Fruit fly (Drosophila melanogaster) whole organism, embryonic: ENCODE data around the gene CG14958.

Experiments used
- B-H1 ChIP-seq: fragments of 200-800 bp; sonication (Bioruptor generic); IDR thresholded peaks from 3 replicates; pipeline ENCODE4 v1.3.6; 2022; ENCODE audit warnings: missing biosample characterization, missing genetic modification characterization
- CG10959 ChIP-seq: fragments of 200-800 bp; sonication (Bioruptor generic); IDR thresholded peaks from 2 replicates; pipeline ENCODE4 v1.3.6; 2022; ENCODE audit warnings: missing biosample characterization, missing genetic modification characterization
- CG11696 ChIP-seq: fragments of 200-800 bp; sonication (Bioruptor generic); IDR thresholded peaks from 2 replicates; pipeline ENCODE4 v1.3.6; 2022; ENCODE audit warnings: missing biosample characterization, missing genetic modification characterization
- CG12219 ChIP-seq: fragments of 200-800 bp; sonication (Bioruptor generic); optimal IDR thresholded peaks from 3 replicates; lab custom pipeline; 2018; ENCODE audit warnings: missing biosample characterization, mild to moderate bottlenecking, missing genetic modification characterization
- CG1233 ChIP-seq: fragments of 200-800 bp; sonication (Bioruptor generic); optimal IDR thresholded peaks from 4 replicates; lab custom pipeline; 2018; ENCODE audit warnings: missing biosample characterization, mild to moderate bottlenecking, missing genetic modification characterization
- CG13775 ChIP-seq: fragments of 200-800 bp; sonication (Bioruptor generic); optimal IDR thresholded peaks from 3 replicates; lab custom pipeline; 2017; ENCODE audit warnings: missing biosample characterization, mild to moderate bottlenecking, missing genetic modification characterization
- CG16813 ChIP-seq: fragments of 200-800 bp; sonication (Bioruptor generic); IDR thresholded peaks from 3 replicates; pipeline ENCODE4 v1.3.6; 2022; ENCODE audit warnings: missing biosample characterization, missing genetic modification characterization; ENCODE audit not compliant: partially characterized antibody
- CG16863 ChIP-seq: fragments of 200-800 bp; sonication (Bioruptor generic); optimal IDR thresholded peaks from 3 replicates; lab custom pipeline; 2016; ENCODE audit warnings: missing biosample characterization, missing genetic modification characterization
- CG18262 ChIP-seq: fragments of 200-800 bp; optimal IDR thresholded peaks from 3 replicates; lab custom pipeline; 2019; ENCODE audit warnings: missing biosample characterization, mild to moderate bottlenecking, missing genetic modification characterization, moderate library complexity
- CG18619 ChIP-seq: fragments of 200-800 bp; sonication (Bioruptor generic); optimal IDR thresholded peaks from 3 replicates; lab custom pipeline; 2017; ENCODE audit warnings: missing biosample characterization, mild to moderate bottlenecking, missing genetic modification characterization
- CG30020 ChIP-seq: fragments of 200-800 bp; optimal IDR thresholded peaks from 2 replicates; lab custom pipeline; 2019; ENCODE audit warnings: missing biosample characterization, mild to moderate bottlenecking, missing genetic modification characterization, moderate library complexity
- CG3065 ChIP-seq: fragments of 200-800 bp; sonication (Bioruptor generic); optimal IDR thresholded peaks from 2 replicates; lab custom pipeline; 2016; ENCODE audit warnings: missing biosample characterization, missing genetic modification characterization
- CG6854 ChIP-seq: fragments of 200-800 bp; sonication (Bioruptor generic); optimal IDR thresholded peaks from 3 replicates; lab custom pipeline; 2017; ENCODE audit warnings: missing biosample characterization, mild to moderate bottlenecking, missing genetic modification characterization
- CG7745 ChIP-seq: fragments of 200-800 bp; sonication (Bioruptor generic); optimal IDR thresholded peaks from 2 replicates; lab custom pipeline; 2018; ENCODE audit warnings: missing biosample characterization, mild to moderate bottlenecking, missing genetic modification characterization, moderate library complexity
- CG8765 ChIP-seq: fragments of 200-800 bp; sonication (Bioruptor generic); IDR thresholded peaks from 2 replicates; pipeline ENCODE4 v1.3.6; 2022; ENCODE audit warnings: missing biosample characterization, missing genetic modification characterization
- CG8924 ChIP-seq: fragments of 200-800 bp; optimal IDR thresholded peaks from 3 replicates; lab custom pipeline; 2019; ENCODE audit warnings: missing biosample characterization, mild to moderate bottlenecking, missing genetic modification characterization, moderate library complexity
- CG9609 ChIP-seq: fragments of 200-800 bp; sonication (Bioruptor generic); optimal IDR thresholded peaks from 3 replicates; lab custom pipeline; 2016; ENCODE audit warnings: missing biosample characterization, missing genetic modification characterization
- D ChIP-seq, 2 experiments: fragments of 200-800 bp in 1 of 2; fragments of >200 bp in 1 of 2; sonication (Bioruptor generic) in 1 of 2; optimal IDR thresholded peaks; 2 replicates in 1 of 2; 3 replicates in 1 of 2; lab custom pipeline; 2017; ENCODE audit warnings: mild to moderate bottlenecking in 1 of 2, missing biosample characterization in 1 of 2, missing genetic modification characterization in 1 of 2, missing genetic modification reagents in 1 of 2
- Dll ChIP-seq: fragments of 200-800 bp; sonication (Bioruptor generic); IDR thresholded peaks from 4 replicates; pipeline ENCODE4 v1.3.6; 2022; ENCODE audit warnings: missing biosample characterization, missing genetic modification characterization; ENCODE audit not compliant: partially characterized antibody
- Drgx ChIP-seq: fragments of 200-800 bp; sonication (Bioruptor generic); IDR thresholded peaks from 2 replicates; pipeline ENCODE4 v1.3.6; 2022; ENCODE audit warnings: missing biosample characterization, missing genetic modification characterization
- Hey ChIP-seq: fragments of 200-800 bp; sonication (Bioruptor generic); optimal IDR thresholded peaks from 3 replicates; lab custom pipeline; 2018; ENCODE audit warnings: missing biosample characterization, mild to moderate bottlenecking, missing genetic modification characterization
- Hr78 ChIP-seq, 2 experiments: fragments of 200-800 bp in 1 of 2; fragments of >200 bp in 1 of 2; sonication (Bioruptor generic) in 1 of 2; optimal IDR thresholded peaks; 2 replicates each; lab custom pipeline; 2017 to 2019; ENCODE audit warnings: missing biosample characterization in 2 of 2, missing genetic modification characterization in 2 of 2, mild to moderate bottlenecking in 1 of 2, moderate library complexity in 1 of 2
- Lpt ChIP-seq: fragments of >200 bp; optimal IDR thresholded peaks from 2 replicates; lab custom pipeline; 2018; ENCODE audit warnings: missing biosample characterization, missing genetic modification characterization
- Optix ChIP-seq: fragments of 200-800 bp; sonication (Bioruptor generic); IDR thresholded peaks from 3 replicates; pipeline ENCODE4 v1.3.6; 2022; ENCODE audit warnings: missing biosample characterization, missing genetic modification characterization
- Ptx1 ChIP-seq: fragments of 200-800 bp; sonication (Bioruptor generic); IDR thresholded peaks from 2 replicates; pipeline ENCODE4 v1.3.6; 2022; ENCODE audit warnings: missing biosample characterization, missing genetic modification characterization
- az2 ChIP-seq: fragments of 200-800 bp; sonication (Bioruptor generic); optimal IDR thresholded peaks from 3 replicates; lab custom pipeline; 2016; ENCODE audit warnings: missing biosample characterization, missing genetic modification characterization
- br ChIP-seq: fragments of >200 bp; optimal IDR thresholded peaks from 2 replicates; lab custom pipeline; 2017
- crc ChIP-seq: fragments of 200-800 bp; sonication (Bioruptor generic); optimal IDR thresholded peaks from 2 replicates; lab custom pipeline; 2016; ENCODE audit warnings: missing biosample characterization, missing genetic modification characterization
- dmrt11E ChIP-seq: fragments of 200-800 bp; sonication (Bioruptor generic); optimal IDR thresholded peaks from 3 replicates; lab custom pipeline; 2018; ENCODE audit warnings: missing biosample characterization, mild to moderate bottlenecking, missing genetic modification characterization, moderate library complexity
- eyg ChIP-seq: fragments of 200-800 bp; sonication (Bioruptor generic); optimal IDR thresholded peaks from 3 replicates; lab custom pipeline; 2016; ENCODE audit warnings: missing biosample characterization, missing genetic modification characterization
- fd3F ChIP-seq: fragments of 200-800 bp; sonication (Bioruptor generic); optimal IDR thresholded peaks from 2 replicates; lab custom pipeline; 2018; ENCODE audit warnings: missing biosample characterization, mild to moderate bottlenecking, missing genetic modification characterization, moderate library complexity
- ftz-f1 ChIP-seq: fragments of 200-800 bp; sonication (Bioruptor generic); optimal IDR thresholded peaks from 2 replicates; lab custom pipeline; 2016; ENCODE audit warnings: missing biosample characterization, missing genetic modification characterization
- gro ChIP-seq: fragments of 200-800 bp; sonication (Bioruptor generic); optimal IDR thresholded peaks from 2 replicates; lab custom pipeline; 2016; ENCODE audit warnings: missing biosample characterization, missing genetic modification characterization
- gsb ChIP-seq: fragments of 200-800 bp; sonication (Bioruptor generic); IDR thresholded peaks from 2 replicates; pipeline ENCODE4 v1.3.6; 2022; ENCODE audit warnings: missing biosample characterization, missing genetic modification characterization
- hb ChIP-seq: fragments of 200-800 bp; sonication (Bioruptor generic); IDR thresholded peaks from 3 replicates; pipeline ENCODE4 v1.3.6; 2022; ENCODE audit warnings: missing biosample characterization, missing genetic modification characterization; ENCODE audit not compliant: partially characterized antibody
- hbn ChIP-seq: fragments of 200-800 bp; sonication (Bioruptor generic); IDR thresholded peaks from 2 replicates; pipeline ENCODE4 v1.3.6; 2022; ENCODE audit warnings: missing biosample characterization, missing genetic modification characterization; ENCODE audit not compliant: partially characterized antibody
- hkb ChIP-seq, 2 experiments: fragments of 200-800 bp in 1 of 2; fragments of >200 bp in 1 of 2; sonication (Bioruptor generic) in 1 of 2; IDR thresholded peaks in 1 of 2; optimal IDR thresholded peaks in 1 of 2; 2 replicates each; pipeline versions ENCODE4 v1.3.6 to Lab custom; 2017 to 2022; ENCODE audit warnings: missing biosample characterization in 1 of 2, missing genetic modification characterization in 1 of 2
- hth ChIP-seq: fragments of >200 bp; optimal IDR thresholded peaks from 2 replicates; lab custom pipeline; 2017; ENCODE audit warnings: inconsistent platforms
- lilli ChIP-seq: fragments of 200-800 bp; sonication (Bioruptor generic); optimal IDR thresholded peaks from 3 replicates; lab custom pipeline; 2016; ENCODE audit warnings: missing biosample characterization, missing genetic modification characterization
- maf-S ChIP-seq: fragments of 200-800 bp; sonication (Bioruptor generic); optimal IDR thresholded peaks from 2 replicates; lab custom pipeline; 2016; ENCODE audit warnings: missing biosample characterization, missing genetic modification characterization
- nom ChIP-seq: fragments of 200-800 bp; sonication (Bioruptor generic); optimal IDR thresholded peaks from 2 replicates; lab custom pipeline; 2017; ENCODE audit warnings: missing biosample characterization, missing genetic modification characterization, mild to moderate bottlenecking, moderate library complexity, missing genetic modification reagents
- pzg ChIP-seq: fragments of 200-800 bp; sonication (Bioruptor generic); optimal IDR thresholded peaks from 3 replicates; lab custom pipeline; 2018; ENCODE audit warnings: missing biosample characterization, mild to moderate bottlenecking, missing genetic modification characterization, moderate library complexity
- ranshi ChIP-seq: fragments of 200-800 bp; sonication (Bioruptor generic); IDR thresholded peaks from 2 replicates; pipeline ENCODE4 v1.3.6; 2022; ENCODE audit warnings: missing biosample characterization, missing genetic modification characterization
- sima ChIP-seq: fragments of 200-800 bp; sonication (Bioruptor generic); optimal IDR thresholded peaks from 2 replicates; lab custom pipeline; 2016; ENCODE audit warnings: missing biosample characterization, missing genetic modification characterization
- tgo ChIP-seq: fragments of 200-800 bp; sonication (Bioruptor generic); IDR thresholded peaks from 3 replicates; pipeline ENCODE4 v1.3.6; 2022; ENCODE audit warnings: missing biosample characterization, missing genetic modification characterization
- z ChIP-seq: fragments of 200-800 bp; sonication (Bioruptor generic); IDR thresholded peaks from 3 replicates; pipeline ENCODE4 v1.3.6; 2022; ENCODE audit warnings: missing biosample characterization, missing genetic modification characterization
- zfh1 ChIP-seq: fragments of 200-800 bp; sonication (Bioruptor generic); IDR thresholded peaks from 3 replicates; pipeline ENCODE4 v1.3.6; 2022; ENCODE audit warnings: missing biosample characterization, missing genetic modification characterization

The CG14958 gene

dm6 chr3L:3148125-3149059 is 41.4 kb upstream of the CG14958 start, which contains the start of the genes Usp5 and BtbVII (continued):
- TF ChIP-seq hkb (optimal IDR thresholded peaks at IDR 0.05; lab: Kevin White, UChicago) = peak; percentile 77
- peak; percentile 50 for TF ChIP-seq hkb (GFP tag; IDR thresholded peaks at IDR 0.05; lab: Robert Waterston, UW)
- TF ChIP-seq CG7745 (tag; lab: Kevin White, UChicago) = no peak
- peak; percentile 97 for TF ChIP-seq hbn (GFP tag; lab: Robert Waterston, UW)
- peak; percentile 50 for TF ChIP-seq CG30020 (tag; lab: Kevin White, UChicago)
- 0 out of 2 replicates have a peak, but pooled peaks have one; percentile 33 for TF ChIP-seq CG11696 (GFP tag; lab: Robert Waterston, UW)
- TF ChIP-seq fd3F = peak; percentile 36
- TF ChIP-seq pzg (GFP tag; lab: Kevin White, UChicago) = peak; percentile 91
- 0 out of 2 replicates have a peak, but pooled peaks have one; percentile 54 for TF ChIP-seq CG8765
- peak; percentile 84 for TF ChIP-seq lilli (GFP tag; lab: Kevin White, UChicago)
- TF ChIP-seq CG12219 (GFP tag; lab: Kevin White, UChicago) = peak; percentile 44
- TF ChIP-seq Hey = no peak
- TF ChIP-seq Drgx (GFP tag; lab: Robert Waterston, UW) = peak; percentile 62
- TF ChIP-seq dmrt11E (tag; lab: Kevin White, UChicago) = peak; percentile 55
- peak; percentile 62 for TF ChIP-seq zfh1 (GFP tag; lab: Robert Waterston, UW)
- TF ChIP-seq CG18262 (tag; lab: Kevin White, UChicago) = peak; percentile 34
- peak; percentile 53 for TF ChIP-seq gro
- TF ChIP-seq az2 = peak; percentile 64
- peak; percentile 61 for TF ChIP-seq CG3065 (GFP tag; lab: Kevin White, UChicago)
- peak; percentile 95 for TF ChIP-seq CG16813 (GFP tag; lab: Robert Waterston, UW)
- peak; percentile 87 for TF ChIP-seq ftz-f1
- peak; percentile 4 for TF ChIP-seq CG18619 (GFP tag; lab: Kevin White, UChicago)
- peak; percentile 58 for TF ChIP-seq Ptx1 (GFP tag; lab: Robert Waterston, UW)
- TF ChIP-seq CG9609 (GFP tag; lab: Kevin White, UChicago) = peak; percentile 54
- TF ChIP-seq CG8924 (tag; lab: Kevin White, UChicago) = peak; percentile 77
- TF ChIP-seq hth (lab: Kevin White, UChicago) = no peak
- TF ChIP-seq B-H1 = peak; percentile 40; the same call in 1 of the 3 replicates
- TF ChIP-seq Optix = peak; percentile 33; the same call in 1 of the 3 replicates
- TF ChIP-seq CG6854 (GFP tag; lab: Kevin White, UChicago) = no peak
- TF ChIP-seq CG1233 (GFP tag; lab: Kevin White, UChicago) = no peak
- TF ChIP-seq br (lab: Kevin White, UChicago) = no peak
- peak; percentile 100 for TF ChIP-seq Dll (GFP tag; lab: Robert Waterston, UW)
- TF ChIP-seq D (optimal IDR thresholded peaks at IDR 0.05; lab: Kevin White, UChicago) = no peak
- peak; percentile 28 for TF ChIP-seq D (GFP tag; optimal IDR thresholded peaks at IDR 0.05; lab: Kevin White, UChicago)
- no peak for TF ChIP-seq Hr78 (GFP tag; optimal IDR thresholded peaks at IDR 0.05; lab: Kevin White, UChicago)
- TF ChIP-seq maf-S (GFP tag; lab: Kevin White, UChicago) = peak; percentile 49
- peak; percentile 22 for TF ChIP-seq crc
- TF ChIP-seq CG10959 (GFP tag; lab: Robert Waterston, UW) = no peak; the same call in 1 of the 2 replicates
- no peak for TF ChIP-seq gsb (GFP tag; lab: Robert Waterston, UW)
- peak; percentile 22 for TF ChIP-seq eyg (GFP tag; lab: Kevin White, UChicago)
- peak; percentile 91 for TF ChIP-seq hb (GFP tag; lab: Robert Waterston, UW)
- TF ChIP-seq CG16863 = peak; percentile 68
- peak; percentile 51 for TF ChIP-seq nom (GFP tag; lab: Kevin White, UChicago)
- no peak for TF ChIP-seq sima
- no peak for TF ChIP-seq Lpt (GFP tag; lab: Kevin White, UChicago)
- TF ChIP-seq tgo = peak; percentile 60; the same call in 1 of the 3 replicates
- TF ChIP-seq z = no peak
- peak; percentile 70 for TF ChIP-seq CG13775 (GFP tag; lab: Kevin White, UChicago)
- TF ChIP-seq ranshi (GFP tag; lab: Robert Waterston, UW) = no peak
